Fruit fly (Drosophila melanogaster): Measurements from ENCODE around the gene Pmi.

The Pmi gene

DNA sequence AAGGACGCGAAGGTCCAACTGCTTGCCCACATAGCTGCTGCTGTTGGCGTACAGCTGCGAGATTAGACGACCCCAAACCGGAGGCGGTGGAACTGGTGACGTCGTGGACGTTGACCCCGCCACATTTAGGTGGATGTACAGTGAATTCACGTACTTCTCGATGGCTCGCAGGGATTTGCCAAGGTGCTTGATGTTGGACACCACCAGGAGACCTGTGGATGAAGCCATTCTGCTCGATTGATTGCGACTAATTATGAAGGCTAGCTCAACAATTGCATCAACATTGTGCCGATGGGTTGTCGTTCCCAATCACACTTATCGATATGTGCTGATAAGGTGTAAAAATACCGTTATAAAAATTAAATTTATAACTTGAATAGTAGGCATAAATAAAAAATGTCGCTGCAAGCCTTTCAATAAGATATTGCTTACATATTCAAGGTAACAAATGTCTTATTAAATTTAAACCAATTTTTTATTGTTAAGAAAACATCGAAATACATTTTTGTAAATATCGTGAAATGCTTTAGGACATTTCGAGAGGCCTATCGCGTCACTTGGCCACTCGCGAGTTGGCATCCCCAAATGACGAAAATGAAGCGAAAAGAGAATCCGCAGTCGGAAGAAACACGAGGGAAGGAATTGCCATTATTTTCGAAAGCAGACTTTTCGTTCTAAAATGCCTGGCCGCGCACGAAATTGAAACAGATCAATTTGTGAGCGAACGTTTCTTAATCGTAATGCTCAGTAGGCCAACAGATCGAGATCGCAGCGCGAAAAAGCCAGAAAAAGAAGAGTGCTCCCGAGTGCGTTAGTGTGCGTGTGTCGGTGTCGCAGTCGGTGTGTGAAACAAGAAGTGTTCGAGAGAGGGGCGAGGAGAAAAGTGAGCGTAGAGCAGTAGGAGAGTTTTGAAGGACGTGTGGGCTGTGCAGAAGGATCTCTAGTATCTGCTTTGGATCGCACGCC lies 11.0 kb upstream of the Pmi start, which contains the start of the genes Ppat-Dpck and scny (continued):
- peak; percentile 89 for TF ChIP-seq Bgb (GFP tag; IDR thresholded peaks at IDR 0.05; ENCODE audit: partially characterized antibody)
- TF ChIP-seq CG8478 (optimal IDR thresholded peaks at IDR 0.05): peak; percentile 43
- peak; percentile 0 for TF ChIP-seq CG15696 (tag; optimal IDR thresholded peaks at IDR 0.05)
- TF ChIP-seq vnd (GFP tag; IDR thresholded peaks at IDR 0.05; ENCODE audit: partially characterized antibody): peak; percentile 91
- TF ChIP-seq ro (GFP tag; IDR thresholded peaks at IDR 0.05): no peak
- TF ChIP-seq so (GFP tag; IDR thresholded peaks at IDR 0.05): 0 out of 3 replicates have a peak, but pooled peaks have one; percentile 54
- peak; percentile 50 for TF ChIP-seq CG2712 (tag; optimal IDR thresholded peaks at IDR 0.05)
- TF ChIP-seq sens (GFP tag): peak; percentile 85
- TF ChIP-seq Lpt (GFP tag; optimal IDR thresholded peaks at IDR 0.05): no peak
- TF ChIP-seq CG12299 (tag; optimal IDR thresholded peaks at IDR 0.05): peak; percentile 48
- TF ChIP-seq CG30403 (GFP tag; optimal IDR thresholded peaks at IDR 0.05): no peak
- no peak for TF ChIP-seq chn (GFP tag; optimal IDR thresholded peaks at IDR 0.05)
- TF ChIP-seq CG4424 (GFP tag; optimal IDR thresholded peaks at IDR 0.05): no peak
- peak; percentile 83 for TF ChIP-seq CG9797 (GFP tag; optimal IDR thresholded peaks at IDR 0.05)
- TF ChIP-seq Sry-β (GFP tag; optimal IDR thresholded peaks at IDR 0.05): peak; percentile 0
- TF ChIP-seq Xbp1 (GFP tag; optimal IDR thresholded peaks at IDR 0.05): peak; percentile 17
- TF ChIP-seq B-H2 (GFP tag; optimal IDR thresholded peaks at IDR 0.05): peak; percentile 50
- no peak for TF ChIP-seq hth (optimal IDR thresholded peaks at IDR 0.05)
- TF ChIP-seq gcm2 (GFP tag; optimal IDR thresholded peaks at IDR 0.05): no peak
- TF ChIP-seq CG10366 (GFP tag; IDR thresholded peaks at IDR 0.05): no peak
- TF ChIP-seq YL-1 (GFP tag; optimal IDR thresholded peaks at IDR 0.05): peak; percentile 80
- peak; percentile 95 for TF ChIP-seq sna (GFP tag; IDR thresholded peaks at IDR 0.05; ENCODE audit: partially characterized antibody)
- TF ChIP-seq pnt (GFP tag; optimal IDR thresholded peaks at IDR 0.05): no peak
- peak; percentile 97 for TF ChIP-seq CG13287 (GFP tag; IDR thresholded peaks at IDR 0.05; ENCODE audit: partially characterized antibody)
- TF ChIP-seq dmrt11E (tag; optimal IDR thresholded peaks at IDR 0.05): peak; percentile 8
- no peak for TF ChIP-seq PHDP (tag; optimal IDR thresholded peaks at IDR 0.05)
- no peak for TF ChIP-seq CG7372 (GFP tag; IDR thresholded peaks at IDR 0.05)
- TF ChIP-seq HHEX (GFP tag; optimal IDR thresholded peaks at IDR 0.05): no peak
- TF ChIP-seq Side (GFP tag; optimal IDR thresholded peaks at IDR 0.05): no peak
- TF ChIP-seq CG17186 (GFP tag; optimal IDR thresholded peaks at IDR 0.05): peak; percentile 61
- no peak for TF ChIP-seq Oaz (GFP tag; IDR thresholded peaks at IDR 0.05)
- TF ChIP-seq CG10462 (GFP tag; optimal IDR thresholded peaks at IDR 0.05): peak; percentile 42
- TF ChIP-seq gsb-n (tag; optimal IDR thresholded peaks at IDR 0.05): no peak
- TF ChIP-seq Gsc (GFP tag; IDR thresholded peaks at IDR 0.05): no peak
- no peak for TF ChIP-seq btn (GFP tag; optimal IDR thresholded peaks at IDR 0.05)
- TF ChIP-seq az2 (GFP tag; optimal IDR thresholded peaks at IDR 0.05): no peak
- peak; percentile 78 for TF ChIP-seq ato (GFP tag; IDR thresholded peaks at IDR 0.05; ENCODE audit: partially characterized antibody)
- TF ChIP-seq CG34224 (GFP tag; IDR thresholded peaks at IDR 0.05; ENCODE audit: partially characterized antibody): peak; percentile 94
- TF ChIP-seq CG13775 (GFP tag; optimal IDR thresholded peaks at IDR 0.05): peak; percentile 27
- TF ChIP-seq CG15479 (GFP tag; optimal IDR thresholded peaks at IDR 0.05): peak; percentile 84
- peak; percentile 57 for TF ChIP-seq Max (GFP tag; optimal IDR thresholded peaks at IDR 0.05)
- TF ChIP-seq Lhr (GFP tag; optimal IDR thresholded peaks at IDR 0.05): peak; percentile 40
- TF ChIP-seq CG10543 (GFP tag; optimal IDR thresholded peaks at IDR 0.05): peak; percentile 65
- no peak for TF ChIP-seq Hmx (GFP tag; optimal IDR thresholded peaks at IDR 0.05)
- TF ChIP-seq CG17385 (GFP tag; optimal IDR thresholded peaks at IDR 0.05): peak; percentile 14
- TF ChIP-seq Sry-δ (GFP tag; optimal IDR thresholded peaks at IDR 0.05): peak; percentile 82
- TF ChIP-seq sqz (GFP tag; optimal IDR thresholded peaks at IDR 0.05): no peak
- TF ChIP-seq Lim3 (GFP tag; IDR thresholded peaks at IDR 0.05): no peak

Measured in whole organism, embryonic.